Worm (Caenorhabditis elegans) whole organism, midembryonic: Measurements from ENCODE around the gene F10E7.6.

Experiments used
- T22C8.4 ChIP-seq: fragments of 200-800 bp; sonication (Bioruptor generic); IDR thresholded peaks from 2 replicates; pipeline ENCODE4 v1.3.6; 2022; ENCODE audit warnings: missing genetic modification characterization, missing compliant biosample characterization
- cog-1 ChIP-seq: sonication (generic microtip); optimal IDR thresholded peaks from 2 replicates; lab custom pipeline; 2016; ENCODE audit warnings: missing genetic modification characterization, missing compliant biosample characterization
- flt-1 ChIP-seq: fragments of 200-800 bp; sonication (Bioruptor generic); IDR thresholded peaks from 2 replicates; pipeline ENCODE4 v1.3.6; 2022; ENCODE audit warnings: missing genetic modification characterization, missing compliant biosample characterization
- klf-2 ChIP-seq: fragments of 200-800 bp; sonication (Bioruptor generic); conservative IDR thresholded peaks from 2 replicates; pipeline ENCODE4 v1.3.6; 2022; ENCODE audit warnings: missing genetic modification reagents, missing genetic modification characterization, missing compliant biosample characterization
- med-1 ChIP-seq: sonication (generic microtip); optimal IDR thresholded peaks from 2 replicates; lab custom pipeline; 2017; ENCODE audit warnings: missing genetic modification characterization, mild to moderate bottlenecking, missing compliant biosample characterization, antibody characterized with exemption, missing genetic modification reagents; ENCODE audit not compliant: insufficient read depth
- ref-1 ChIP-seq: fragments of 200-800 bp; sonication (Bioruptor generic); conservative IDR thresholded peaks from 2 replicates; pipeline ENCODE4 v1.3.6; 2022; ENCODE audit warnings: missing genetic modification reagents, missing genetic modification characterization, missing compliant biosample characterization
- tab-1 ChIP-seq: fragments of 200-800 bp; sonication (Bioruptor generic); IDR thresholded peaks from 2 replicates; pipeline ENCODE4 v1.3.6; 2022; ENCODE audit warnings: missing genetic modification characterization, missing compliant biosample characterization
- ztf-23 ChIP-seq: fragments of 200-800 bp; sonication (Bioruptor generic); IDR thresholded peaks from 2 replicates; pipeline ENCODE4 v1.3.6; 2022; ENCODE audit warnings: missing genetic modification reagents, missing genetic modification characterization, missing compliant biosample characterization
- ztf-29 ChIP-seq: fragments of 200-800 bp; sonication (Bioruptor generic); IDR thresholded peaks from 2 replicates; pipeline ENCODE4 v1.3.6; 2022; ENCODE audit warnings: missing genetic modification reagents, missing genetic modification characterization, missing compliant biosample characterization

F10E7.6 gene

DNA sequence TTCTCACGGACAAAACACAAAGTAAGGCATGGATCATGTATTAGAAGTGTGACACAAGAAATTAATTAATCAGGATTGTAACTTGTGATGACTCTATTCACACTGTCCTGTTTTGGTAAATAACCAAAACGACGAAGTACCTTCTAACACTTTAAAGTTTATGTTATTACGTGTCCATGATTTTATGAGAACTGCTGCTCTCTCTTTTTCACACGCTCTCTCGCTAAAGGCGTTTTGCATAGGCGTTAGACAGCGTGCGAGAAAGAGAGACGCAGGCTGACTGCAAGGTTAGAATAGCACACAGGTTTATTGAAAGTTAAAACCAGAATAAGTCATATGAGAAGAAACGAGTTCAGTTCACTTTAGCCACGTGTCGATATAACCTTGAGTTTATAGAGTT is 22.8 kb upstream of the F10E7.6 start:
- TF ChIP-seq med-1 (GFP tag; lab: Kevin White, UChicago): no peak
- TF ChIP-seq ztf-23 (GFP tag; lab: Robert Waterston, UW): no peak
- TF ChIP-seq ref-1 (GFP tag; lab: Robert Waterston, UW): no peak
- TF ChIP-seq klf-2 (GFP tag; lab: Robert Waterston, UW): no peak
- no peak for TF ChIP-seq ztf-29 (GFP tag; lab: Robert Waterston, UW)
- no peak for TF ChIP-seq tab-1 (GFP tag; lab: Robert Waterston, UW)
- no peak for TF ChIP-seq flt-1 (GFP tag; lab: Robert Waterston, UW)
- TF ChIP-seq cog-1 (tag; lab: Kevin White, UChicago): no peak
- no peak for TF ChIP-seq T22C8.4

DNA sequence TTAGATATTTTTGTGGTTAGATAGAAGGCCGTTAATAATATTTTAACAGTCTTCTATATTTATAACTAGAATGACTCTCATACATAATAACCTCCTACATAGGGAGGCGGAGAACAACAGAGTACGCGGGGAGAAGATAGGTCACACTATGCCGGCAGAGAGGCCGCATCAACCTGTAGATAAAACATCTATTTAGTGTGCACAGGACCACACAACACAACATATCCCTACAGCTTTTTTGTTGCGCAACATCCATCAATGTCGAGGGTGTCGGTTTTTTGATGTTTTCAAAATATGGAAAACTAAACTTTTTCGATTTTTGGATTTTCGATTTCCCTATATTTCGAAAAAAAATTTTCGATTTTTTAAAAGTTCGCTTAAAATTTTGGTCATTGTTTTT is 22.0 kb upstream of the F10E7.6 start:
- TF ChIP-seq ref-1 (GFP tag; lab: Robert Waterston, UW): no peak
- no peak for TF ChIP-seq tab-1 (GFP tag; lab: Robert Waterston, UW)
- no peak for TF ChIP-seq cog-1 (tag; lab: Kevin White, UChicago)
- no peak for TF ChIP-seq ztf-29 (GFP tag; lab: Robert Waterston, UW)

DNA sequence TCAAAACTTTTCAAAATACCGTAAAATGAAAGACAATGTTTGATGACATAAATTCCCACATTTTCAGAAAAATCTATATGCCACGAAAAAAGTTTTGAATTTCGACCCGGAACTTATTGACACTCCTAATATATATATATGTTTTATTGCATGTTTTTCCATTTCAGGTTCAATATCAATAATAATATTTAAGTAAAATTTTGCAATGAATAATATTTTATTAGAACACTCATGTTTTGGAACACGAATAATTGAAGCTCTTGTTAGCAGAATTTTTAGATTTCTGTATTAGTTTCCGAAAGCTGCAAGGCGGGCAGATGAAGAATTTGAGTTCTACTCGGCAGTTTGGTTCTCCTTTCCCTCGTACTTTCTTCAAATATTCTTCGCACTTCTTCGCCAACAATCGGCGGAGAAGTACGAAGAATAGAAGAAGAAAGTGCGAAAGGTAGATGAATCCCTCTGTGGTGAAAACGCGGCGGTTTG is 19.5 kb upstream of the F10E7.6 start, which contains the start of gene T02G5.3:
TSS of gene T02G5.3 (plus strand) at position 51 of the 483 bp plus-strand sequence.
- TF ChIP-seq flt-1 (GFP tag; lab: Robert Waterston, UW) (0 out of 2 replicates have a peak, but pooled peaks have one; percentile 40), ref-1 (GFP tag; lab: Robert Waterston, UW) (no peak), med-1 (GFP tag; lab: Kevin White, UChicago) (no peak), tab-1 (GFP tag; lab: Robert Waterston, UW) (no peak), ztf-29 (GFP tag; lab: Robert Waterston, UW) (no peak)

DNA sequence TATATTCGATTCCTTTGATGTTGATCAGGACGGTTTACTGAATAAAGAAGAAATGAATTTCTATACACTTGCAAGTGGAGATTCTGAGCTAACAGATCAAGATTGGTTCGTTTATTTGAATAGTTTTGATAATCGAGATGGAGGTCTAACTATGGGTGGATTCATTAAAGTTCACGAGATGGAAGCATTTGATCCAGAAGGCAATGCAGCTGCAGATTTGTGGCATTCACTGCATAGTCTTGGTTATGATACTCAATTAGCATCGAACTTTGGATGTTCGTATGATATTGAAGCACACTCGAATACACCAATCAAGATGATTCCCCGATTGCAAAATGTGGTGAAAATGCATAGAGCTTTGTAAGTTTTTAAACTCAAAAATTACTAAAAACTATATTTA is 16.9 kb upstream of the F10E7.6 start:
- TF ChIP-seq ztf-23 (GFP tag; lab: Robert Waterston, UW) (no peak), klf-2 (GFP tag; lab: Robert Waterston, UW) (no peak), tab-1 (GFP tag; lab: Robert Waterston, UW) (no peak), med-1 (GFP tag; lab: Kevin White, UChicago) (no peak), cog-1 (tag; lab: Kevin White, UChicago) (no peak), flt-1 (GFP tag; lab: Robert Waterston, UW) (no peak), ref-1 (GFP tag; lab: Robert Waterston, UW) (no peak), T22C8.4 (no peak), ztf-29 (GFP tag; lab: Robert Waterston, UW) (no peak)

DNA sequence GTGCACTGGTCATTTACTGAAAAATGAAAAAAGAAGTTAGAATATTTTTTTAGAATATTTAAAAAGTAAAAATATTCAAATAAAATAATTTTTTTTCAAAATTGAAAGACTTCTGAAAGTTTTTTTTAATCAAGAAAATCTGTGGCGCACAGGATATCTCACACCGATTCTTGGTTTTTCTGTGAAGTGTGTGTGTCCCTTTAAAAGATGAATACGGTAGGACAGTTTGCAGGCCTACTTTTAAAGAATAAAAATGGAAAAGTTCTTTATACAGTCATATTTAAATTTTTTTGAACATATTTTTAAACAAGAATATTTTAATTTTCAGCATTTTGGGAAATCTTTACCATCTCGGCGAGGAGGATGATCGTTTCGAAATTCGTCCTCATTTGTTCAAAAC is 14.3 kb upstream of the F10E7.6 start, which contains the start of gene mct-5:
TSS of gene mct-5 (minus strand) at position 16 of the 400 bp plus-strand sequence.
- TF ChIP-seq tab-1 (GFP tag; lab: Robert Waterston, UW): no peak
- TF ChIP-seq ref-1 (GFP tag; lab: Robert Waterston, UW): no peak
- TF ChIP-seq klf-2 (GFP tag; lab: Robert Waterston, UW): no peak

DNA sequence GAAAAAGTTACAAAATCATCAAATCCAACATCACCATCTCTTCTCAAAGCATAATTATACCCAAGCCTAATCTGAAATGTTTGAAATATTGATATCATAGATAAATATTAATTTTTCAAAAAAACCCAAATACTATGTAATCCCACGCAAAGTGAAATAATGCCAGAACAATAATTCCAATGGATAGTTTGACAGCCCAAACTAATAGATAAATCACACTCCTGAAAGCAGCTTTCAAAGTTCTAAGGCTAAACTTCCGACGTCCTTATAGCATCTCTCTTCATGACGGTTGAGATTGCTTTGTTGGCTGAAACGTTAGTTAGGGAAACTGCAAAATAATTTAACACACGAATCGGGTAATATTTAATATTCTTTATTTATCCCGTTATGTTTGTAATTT is 13.6 kb upstream of the F10E7.6 start:
- no peak for TF ChIP-seq ztf-23 (GFP tag; lab: Robert Waterston, UW)
- TF ChIP-seq klf-2 (GFP tag; lab: Robert Waterston, UW): no peak
- TF ChIP-seq ref-1 (GFP tag; lab: Robert Waterston, UW): no peak

DNA sequence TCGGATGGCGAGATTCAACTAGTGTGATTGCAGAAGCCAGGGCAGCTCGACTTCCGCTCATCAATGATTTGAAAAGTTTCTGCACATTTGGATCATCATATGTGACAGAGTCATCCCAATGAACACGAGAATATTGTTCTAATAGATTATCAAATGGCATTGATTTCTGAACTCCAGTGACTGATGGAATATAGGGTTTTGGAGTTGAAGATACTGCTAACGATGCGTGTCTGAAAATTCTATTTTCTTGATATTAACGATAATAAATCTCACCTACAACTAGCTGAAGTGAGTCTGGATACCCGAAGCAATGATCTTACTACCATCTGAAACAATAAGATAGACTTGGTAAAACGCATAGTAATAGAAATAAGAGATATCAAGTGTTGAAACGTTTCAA is 12.0 kb upstream of the F10E7.6 start, which contains the start of gene mmaa-1:
TSS of gene mmaa-1 (minus strand) at position 328 of the 400 bp plus-strand sequence.
- TF ChIP-seq tab-1 (GFP tag; lab: Robert Waterston, UW) (no peak), klf-2 (GFP tag; lab: Robert Waterston, UW) (no peak), ref-1 (GFP tag; lab: Robert Waterston, UW) (no peak), flt-1 (GFP tag; lab: Robert Waterston, UW) (no peak), ztf-23 (GFP tag; lab: Robert Waterston, UW) (no peak), med-1 (GFP tag; lab: Kevin White, UChicago) (no peak), cog-1 (tag; lab: Kevin White, UChicago) (no peak), T22C8.4 (no peak), ztf-29 (GFP tag; lab: Robert Waterston, UW) (no peak)

DNA sequence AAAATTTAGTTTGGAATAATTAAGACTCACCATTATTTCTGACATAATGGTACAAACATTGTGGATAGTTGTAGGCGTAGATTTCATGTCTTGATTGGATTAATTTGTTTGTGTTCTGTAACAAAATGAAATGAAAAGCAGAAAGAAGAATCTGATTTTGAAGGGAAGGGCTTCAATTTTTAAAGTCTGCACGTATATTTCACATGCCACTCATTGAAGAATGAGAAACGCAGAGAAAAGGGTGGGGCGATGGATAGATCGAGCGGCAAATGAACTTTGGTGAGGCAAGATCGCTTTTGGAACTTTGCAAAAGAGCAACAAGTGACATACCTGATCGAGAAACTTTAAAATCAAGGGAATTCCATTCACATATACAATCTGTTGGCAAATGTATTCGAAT is 10.6 kb upstream of the F10E7.6 start:
- no peak for TF ChIP-seq cog-1 (tag; lab: Kevin White, UChicago)

DNA sequence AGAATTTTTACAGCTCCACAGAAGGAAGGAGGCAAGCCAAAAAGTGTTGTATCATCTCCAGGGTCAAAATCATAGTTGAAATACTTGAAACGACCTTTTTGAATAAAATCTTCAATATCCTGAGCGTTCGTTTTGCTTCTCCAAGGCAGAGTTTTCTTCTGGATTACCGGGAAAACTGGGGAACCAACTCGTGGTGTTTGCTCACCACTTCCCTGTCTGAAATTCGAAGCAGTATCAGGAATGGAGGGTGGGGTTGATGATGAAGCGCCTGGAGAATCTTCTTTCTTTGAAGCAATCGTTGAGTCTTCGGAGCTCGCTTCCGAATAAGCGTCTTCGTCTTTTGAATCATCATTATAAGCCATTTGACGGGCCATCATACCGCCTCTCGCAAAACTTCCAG is 9.8 kb upstream of the F10E7.6 start:
- TF ChIP-seq tab-1 (GFP tag; lab: Robert Waterston, UW) (no peak), med-1 (GFP tag; lab: Kevin White, UChicago) (no peak), ztf-23 (GFP tag; lab: Robert Waterston, UW) (no peak), cog-1 (tag; lab: Kevin White, UChicago) (no peak), flt-1 (GFP tag; lab: Robert Waterston, UW) (no peak), klf-2 (GFP tag; lab: Robert Waterston, UW) (no peak), T22C8.4 (no peak), ref-1 (GFP tag; lab: Robert Waterston, UW) (no peak), ztf-29 (GFP tag; lab: Robert Waterston, UW) (no peak)

DNA sequence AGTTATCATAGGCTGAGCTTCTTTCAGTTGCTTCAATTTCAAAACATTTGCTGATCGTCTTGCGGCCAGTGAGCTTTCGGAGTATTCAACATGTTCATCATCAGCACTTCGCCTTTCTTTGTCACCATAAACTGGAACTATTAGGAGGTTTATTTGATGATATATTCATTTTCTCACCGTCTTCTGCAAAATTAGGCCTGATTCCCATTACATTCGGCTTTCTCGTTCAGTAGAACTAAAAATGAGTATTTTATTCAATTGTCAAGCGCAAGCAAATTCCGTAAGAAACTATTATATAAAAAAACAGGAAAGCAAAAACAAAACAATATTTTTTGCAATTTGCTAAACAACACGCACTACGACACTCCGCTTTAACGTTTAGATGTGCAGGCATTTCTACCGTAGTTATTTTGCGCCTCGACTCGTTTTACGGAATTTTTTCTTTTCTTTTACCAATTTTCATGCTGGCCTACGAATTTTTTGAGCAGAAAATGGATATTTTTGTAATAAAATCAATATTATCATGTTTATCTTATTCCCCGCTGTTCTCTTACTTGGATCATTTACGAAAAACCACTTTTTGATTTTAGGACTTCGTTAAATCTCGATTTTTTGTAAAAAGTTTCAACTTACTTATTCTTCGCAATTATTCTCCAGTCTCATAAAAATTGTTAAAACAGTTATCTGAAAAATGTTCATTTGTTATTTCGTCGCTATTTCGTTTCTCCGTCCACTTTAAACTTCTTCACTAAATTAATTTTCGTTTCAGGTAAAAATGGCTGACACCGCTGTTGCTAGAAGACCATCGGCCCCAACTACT is 7.9 kb upstream of the F10E7.6 start, which contains the start of the genes farl-11 and rpl-33:
TSS of gene farl-11 (minus strand) at position 242 of the 820 bp plus-strand sequence.
TSS of gene rpl-33 (plus strand) at position 770 of the 820 bp plus-strand sequence.
- TF ChIP-seq ztf-29 (GFP tag; lab: Robert Waterston, UW) (no peak), cog-1 (tag; lab: Kevin White, UChicago) (no peak), flt-1 (GFP tag; lab: Robert Waterston, UW) (0 out of 2 replicates have a peak, but pooled peaks have one; percentile 32), ref-1 (GFP tag; lab: Robert Waterston, UW) (no peak), klf-2 (GFP tag; lab: Robert Waterston, UW) (no peak), med-1 (GFP tag; lab: Kevin White, UChicago) (no peak), tab-1 (GFP tag; lab: Robert Waterston, UW) (no peak), T22C8.4 (no peak), ztf-23 (GFP tag; lab: Robert Waterston, UW) (peak; percentile 57; the same call in 1 of the 2 replicates)
